Fruit fly (Drosophila melanogaster) whole organism, embryonic: Measurements from ENCODE around the gene Rrp1.

ENCODE experiments used
- ATbp ChIP-seq: fragments of 200-800 bp; sonication (Bioruptor generic); optimal IDR thresholded peaks from 2 replicates; lab custom pipeline; 2017; ENCODE audit warnings: missing biosample characterization, mild to moderate bottlenecking, missing genetic modification characterization, missing genetic modification reagents
- Abd-B ChIP-seq: fragments of 200-800 bp; sonication (Bioruptor generic); optimal IDR thresholded peaks from 2 replicates; lab custom pipeline; 2018; ENCODE audit warnings: missing biosample characterization, mild to moderate bottlenecking, missing genetic modification characterization, moderate library complexity
- CG12104 ChIP-seq: fragments of 200-800 bp; sonication (Bioruptor generic); optimal IDR thresholded peaks from 3 replicates; lab custom pipeline; 2016; ENCODE audit warnings: missing biosample characterization, missing genetic modification characterization
- CG12942 ChIP-seq: fragments of 200-800 bp; sonication (Bioruptor generic); optimal IDR thresholded peaks from 3 replicates; lab custom pipeline; 2016; ENCODE audit warnings: missing biosample characterization, missing genetic modification characterization
- CG14860 ChIP-seq: fragments of 200-800 bp; sonication (Bioruptor generic); IDR thresholded peaks from 3 replicates; pipeline ENCODE4 v1.3.6; 2022; ENCODE audit warnings: missing biosample characterization, missing genetic modification characterization; ENCODE audit not compliant: partially characterized antibody
- CG14965 ChIP-seq: fragments of 200-800 bp; sonication (Bioruptor generic); optimal IDR thresholded peaks from 2 replicates; lab custom pipeline; 2016; ENCODE audit warnings: missing biosample characterization, missing genetic modification characterization, borderline replicate concordance
- CG15514 ChIP-seq: fragments of 200-800 bp; sonication (Bioruptor generic); optimal IDR thresholded peaks from 3 replicates; lab custom pipeline; 2017; ENCODE audit warnings: missing biosample characterization, missing genetic modification characterization, mild to moderate bottlenecking, moderate library complexity, missing genetic modification reagents
- CG15696 ChIP-seq: fragments of 200-800 bp; sonication (Bioruptor generic); optimal IDR thresholded peaks from 2 replicates; lab custom pipeline; 2019; ENCODE audit warnings: missing biosample characterization, mild to moderate bottlenecking, missing genetic modification characterization, moderate library complexity
- CG16813 ChIP-seq: fragments of 200-800 bp; sonication (Bioruptor generic); IDR thresholded peaks from 3 replicates; pipeline ENCODE4 v1.3.6; 2022; ENCODE audit warnings: missing biosample characterization, missing genetic modification characterization; ENCODE audit not compliant: partially characterized antibody
- CG18011 ChIP-seq: fragments of 200-800 bp; sonication (Bioruptor generic); optimal IDR thresholded peaks from 2 replicates; lab custom pipeline; 2017; ENCODE audit warnings: missing biosample characterization, missing genetic modification characterization, mild to moderate bottlenecking, moderate library complexity, missing genotype
- CG18262 ChIP-seq: fragments of 200-800 bp; optimal IDR thresholded peaks from 3 replicates; lab custom pipeline; 2019; ENCODE audit warnings: missing biosample characterization, mild to moderate bottlenecking, missing genetic modification characterization, moderate library complexity
- CG2678 ChIP-seq: fragments of 200-800 bp; sonication (Bioruptor generic); optimal IDR thresholded peaks from 3 replicates; lab custom pipeline; 2019; ENCODE audit warnings: missing biosample characterization, mild to moderate bottlenecking, missing genetic modification characterization, moderate library complexity
- CG30020 ChIP-seq: fragments of 200-800 bp; optimal IDR thresholded peaks from 2 replicates; lab custom pipeline; 2019; ENCODE audit warnings: missing biosample characterization, mild to moderate bottlenecking, missing genetic modification characterization, moderate library complexity
- CG3407 ChIP-seq: fragments of 200-800 bp; sonication (Bioruptor generic); optimal IDR thresholded peaks from 2 replicates; lab custom pipeline; 2018; ENCODE audit warnings: missing biosample characterization, mild to moderate bottlenecking, missing genetic modification characterization
- CG4328 ChIP-seq: fragments of 200-800 bp; sonication (Bioruptor generic); optimal IDR thresholded peaks from 3 replicates; lab custom pipeline; 2017; ENCODE audit warnings: missing biosample characterization, missing genetic modification reagents, missing genetic modification characterization
- CG6175 ChIP-seq: fragments of 200-800 bp; sonication (Bioruptor generic); IDR thresholded peaks from 3 replicates; pipeline ENCODE4 v1.3.6; 2022; ENCODE audit warnings: missing biosample characterization, missing genetic modification characterization
- CG6689 ChIP-seq: fragments of 200-800 bp; sonication (Bioruptor generic); IDR thresholded peaks from 2 replicates; pipeline ENCODE4 v1.3.6; 2022; ENCODE audit warnings: missing biosample characterization, missing genetic modification characterization
- CG7745 ChIP-seq: fragments of 200-800 bp; sonication (Bioruptor generic); optimal IDR thresholded peaks from 2 replicates; lab custom pipeline; 2018; ENCODE audit warnings: missing biosample characterization, mild to moderate bottlenecking, missing genetic modification characterization, moderate library complexity
- Camta ChIP-seq: fragments of 200-800 bp; sonication (Bioruptor generic); optimal IDR thresholded peaks from 2 replicates; lab custom pipeline; 2016; ENCODE audit warnings: missing biosample characterization, missing genetic modification characterization
- Dip3 ChIP-seq: fragments of 200-800 bp; sonication (Bioruptor generic); optimal IDR thresholded peaks from 3 replicates; lab custom pipeline; 2016; ENCODE audit warnings: missing biosample characterization, missing genetic modification characterization
- Dp ChIP-seq: fragments of 200-800 bp; sonication (Bioruptor generic); optimal IDR thresholded peaks from 2 replicates; lab custom pipeline; 2018; ENCODE audit warnings: missing biosample characterization, mild to moderate bottlenecking, missing genetic modification characterization, moderate library complexity
- Eip74EF ChIP-seq, 2 experiments: fragments of 200-800 bp in 1 of 2; fragments of >200 bp in 1 of 2; sonication (Bioruptor generic) in 1 of 2; optimal IDR thresholded peaks; 2 replicates each; lab custom pipeline; 2017 to 2019; ENCODE audit warnings: missing biosample characterization in 2 of 2, missing genetic modification characterization in 2 of 2, mild to moderate bottlenecking in 1 of 2, moderate library complexity in 1 of 2
- Fer2 ChIP-seq: fragments of 200-800 bp; sonication (Bioruptor generic); optimal IDR thresholded peaks from 2 replicates; lab custom pipeline; 2018; ENCODE audit warnings: missing biosample characterization, mild to moderate bottlenecking, missing genetic modification characterization, moderate library complexity
- HLHmδ ChIP-seq: fragments of 200-800 bp; sonication (Bioruptor generic); optimal IDR thresholded peaks from 2 replicates; lab custom pipeline; 2018; ENCODE audit warnings: missing biosample characterization, mild to moderate bottlenecking, missing genetic modification characterization, moderate library complexity
- HmgZ ChIP-seq: fragments of 200-800 bp; sonication (Bioruptor generic); optimal IDR thresholded peaks from 2 replicates; lab custom pipeline; 2018; ENCODE audit warnings: missing biosample characterization, mild to moderate bottlenecking, missing genetic modification characterization
- NC2α ChIP-seq: fragments of 200-800 bp; sonication (Bioruptor generic); optimal IDR thresholded peaks from 2 replicates; lab custom pipeline; 2016; ENCODE audit warnings: missing biosample characterization, missing genetic modification characterization
- Nf-YA ChIP-seq: fragments of 200-800 bp; sonication (Bioruptor generic); IDR thresholded peaks from 2 replicates; pipeline ENCODE4 v1.3.6; 2022; ENCODE audit warnings: missing biosample characterization, missing genetic modification characterization
- NfI ChIP-seq: fragments of 200-800 bp; sonication (Bioruptor generic); optimal IDR thresholded peaks from 3 replicates; lab custom pipeline; 2018; ENCODE audit warnings: missing biosample characterization, mild to moderate bottlenecking, missing genetic modification characterization, moderate library complexity
- Pdp1 ChIP-seq, 2 experiments: fragments of 200-800 bp; sonication (Bioruptor generic); optimal IDR thresholded peaks; 3 replicates each; lab custom pipeline; 2016; ENCODE audit warnings: missing biosample characterization in 2 of 2, missing genetic modification characterization in 2 of 2, mild to moderate bottlenecking in 1 of 2, moderate library complexity in 1 of 2
- Sry-β ChIP-seq: fragments of 200-800 bp; sonication (Bioruptor generic); optimal IDR thresholded peaks from 2 replicates; lab custom pipeline; 2018; ENCODE audit warnings: missing biosample characterization, mild to moderate bottlenecking, missing genetic modification characterization, moderate library complexity
- Tbp ChIP-seq: fragments of >200 bp; optimal IDR thresholded peaks from 2 replicates; lab custom pipeline; 2018; ENCODE audit warnings: missing biosample characterization, missing genetic modification characterization
- ase ChIP-seq: fragments of 200-800 bp; sonication (Bioruptor generic); IDR thresholded peaks from 3 replicates; pipeline ENCODE4 v1.3.6; 2022; ENCODE audit warnings: missing biosample characterization, missing genetic modification characterization
- ash1 ChIP-seq: fragments of 200-800 bp; sonication (Bioruptor generic); optimal IDR thresholded peaks from 2 replicates; lab custom pipeline; 2018; ENCODE audit warnings: missing biosample characterization, mild to moderate bottlenecking, missing genetic modification characterization
- crp ChIP-seq, 2 experiments: fragments of 200-800 bp; sonication (Bioruptor generic); optimal IDR thresholded peaks; 2 replicates in 1 of 2; 3 replicates in 1 of 2; lab custom pipeline; 2017; ENCODE audit warnings: missing biosample characterization in 2 of 2, missing genetic modification characterization in 2 of 2, mild to moderate bottlenecking in 1 of 2, moderate library complexity in 1 of 2
- disco-r ChIP-seq: fragments of 200-800 bp; sonication (Bioruptor generic); optimal IDR thresholded peaks from 2 replicates; lab custom pipeline; 2016; ENCODE audit warnings: missing biosample characterization, missing genetic modification characterization
- dm ChIP-seq: fragments of 200-800 bp; sonication (Bioruptor generic); optimal IDR thresholded peaks from 3 replicates; lab custom pipeline; 2016; ENCODE audit warnings: missing biosample characterization, missing genetic modification characterization
- ewg ChIP-seq: fragments of 200-800 bp; sonication (Bioruptor generic); optimal IDR thresholded peaks from 3 replicates; lab custom pipeline; 2017; ENCODE audit warnings: mild to moderate bottlenecking, missing biosample characterization, missing genetic modification reagents, missing genetic modification characterization
- gce ChIP-seq: fragments of 200-800 bp; sonication (Bioruptor generic); IDR thresholded peaks from 3 replicates; pipeline ENCODE4 v1.3.6; 2022; ENCODE audit warnings: missing biosample characterization, missing genetic modification characterization
- gcm ChIP-seq: fragments of 200-800 bp; sonication (Bioruptor generic); optimal IDR thresholded peaks from 2 replicates; lab custom pipeline; 2019; ENCODE audit warnings: missing biosample characterization, mild to moderate bottlenecking, missing genetic modification characterization, moderate library complexity
- knrl ChIP-seq: fragments of 200-800 bp; sonication (Bioruptor generic); IDR thresholded peaks from 3 replicates; pipeline ENCODE4 v1.3.6; 2022; ENCODE audit warnings: missing biosample characterization, missing genetic modification characterization; ENCODE audit not compliant: partially characterized antibody
- nerfin-1 ChIP-seq: fragments of 200-800 bp; sonication (Bioruptor generic); optimal IDR thresholded peaks from 3 replicates; lab custom pipeline; 2019; ENCODE audit warnings: missing biosample characterization, mild to moderate bottlenecking, missing genetic modification characterization, moderate library complexity
- nmo ChIP-seq: fragments of 200-800 bp; sonication (Bioruptor generic); optimal IDR thresholded peaks from 2 replicates; lab custom pipeline; 2018; ENCODE audit warnings: missing biosample characterization, mild to moderate bottlenecking, missing genetic modification characterization, moderate library complexity
- rib ChIP-seq: fragments of 200-800 bp; sonication (Bioruptor generic); IDR thresholded peaks from 2 replicates; pipeline ENCODE4 v1.3.6; 2022; ENCODE audit warnings: missing biosample characterization, missing genetic modification characterization
- schlank ChIP-seq: fragments of 200-800 bp; sonication (Bioruptor generic); optimal IDR thresholded peaks from 2 replicates; lab custom pipeline; 2018; ENCODE audit warnings: missing biosample characterization, mild to moderate bottlenecking, missing genetic modification characterization
- scrt ChIP-seq: fragments of 200-800 bp; sonication (Bioruptor generic); optimal IDR thresholded peaks from 2 replicates; lab custom pipeline; 2018; ENCODE audit warnings: missing biosample characterization, mild to moderate bottlenecking, missing genetic modification characterization, moderate library complexity
- so ChIP-seq: fragments of 200-800 bp; sonication (Bioruptor generic); IDR thresholded peaks from 3 replicates; pipeline ENCODE4 v1.3.6; 2022; ENCODE audit warnings: missing biosample characterization, missing genetic modification characterization
- vnd ChIP-seq: fragments of 200-800 bp; sonication (Bioruptor generic); IDR thresholded peaks from 3 replicates; pipeline ENCODE4 v1.3.6; 2022; ENCODE audit warnings: missing biosample characterization, missing genetic modification characterization; ENCODE audit not compliant: partially characterized antibody
- wdn ChIP-seq: fragments of 200-800 bp; sonication (Bioruptor generic); IDR thresholded peaks from 2 replicates; pipeline ENCODE4 v1.3.6; 2022; ENCODE audit warnings: missing biosample characterization, missing genetic modification characterization
- zfh1 ChIP-seq: fragments of 200-800 bp; sonication (Bioruptor generic); IDR thresholded peaks from 3 replicates; pipeline ENCODE4 v1.3.6; 2022; ENCODE audit warnings: missing biosample characterization, missing genetic modification characterization

Rrp1 gene

dm6 chr2L:3003399-3003798 is 31.1 kb upstream of the Rrp1 start (continued):
- TF ChIP-seq CG15514 (GFP tag; lab: Kevin White, UChicago) (no peak), Eip74EF (GFP tag; optimal IDR thresholded peaks at IDR 0.05; lab: Kevin White, UChicago) (peak in 1 of 2 experiments; percentile 74), CG14860 (GFP tag; lab: Robert Waterston, UW) (no peak), nerfin-1 (tag; lab: Kevin White, UChicago) (peak; percentile 52), gcm (GFP tag; lab: Kevin White, UChicago) (peak; percentile 50), wdn (no peak), CG15696 (no peak), CG12104 (GFP tag; lab: Kevin White, UChicago) (no peak), Fer2 (tag; lab: Kevin White, UChicago) (no peak), rib (no peak), ewg (GFP tag; lab: Kevin White, UChicago) (peak; percentile 49), CG2678 (tag; lab: Kevin White, UChicago) (peak; percentile 78), HmgZ (tag; lab: Kevin White, UChicago) (no peak), CG14965 (GFP tag; lab: Kevin White, UChicago) (no peak), scrt (no peak), Sry-β (GFP tag; lab: Kevin White, UChicago) (no peak), vnd (no peak), CG16813 (no peak), Nf-YA (GFP tag; lab: Robert Waterston, UW) (peak; percentile 50; the same call in 1 of the 2 replicates), disco-r (GFP tag; lab: Kevin White, UChicago) (no peak), knrl (GFP tag; lab: Robert Waterston, UW) (no peak), CG18011 (no peak), CG7745 (tag; lab: Kevin White, UChicago) (no peak), NC2α (GFP tag; lab: Kevin White, UChicago) (no peak), so (no peak), CG18262 (tag; lab: Kevin White, UChicago) (peak; percentile 63), Dip3 (no peak), NfI (GFP tag; lab: Kevin White, UChicago) (peak; percentile 26), ash1 (no peak), ase (GFP tag; lab: Robert Waterston, UW) (no peak), zfh1 (GFP tag; lab: Robert Waterston, UW) (0 out of 3 replicates have a peak, but pooled peaks have one; percentile 32), Dp (GFP tag; lab: Kevin White, UChicago) (no peak), CG4328 (GFP tag; lab: Kevin White, UChicago) (no peak), Abd-B (peak; percentile 48), CG12942 (GFP tag; lab: Kevin White, UChicago) (peak; percentile 25), CG30020 (tag; lab: Kevin White, UChicago) (no peak), HLHmδ (GFP tag; lab: Kevin White, UChicago) (no peak), CG3407 (GFP tag; lab: Kevin White, UChicago) (peak; percentile 52), CG6175 (GFP tag; lab: Robert Waterston, UW) (no peak), Camta (GFP tag; lab: Kevin White, UChicago) (peak; percentile 19), CG6689 (GFP tag; lab: Robert Waterston, UW) (peak; percentile 38; the same call in 1 of the 2 replicates), nmo (GFP tag; lab: Kevin White, UChicago) (peak; percentile 63), gce (GFP tag; lab: Robert Waterston, UW) (0 out of 3 replicates have a peak, but pooled peaks have one; percentile 37), crp (GFP tag; optimal IDR thresholded peaks at IDR 0.05; lab: Kevin White, UChicago) (no peak), schlank (no peak), dm (GFP tag; lab: Kevin White, UChicago) (no peak), ATbp (GFP tag; lab: Kevin White, UChicago) (peak; percentile 85), Pdp1 (GFP tag; optimal IDR thresholded peaks at IDR 0.05; lab: Kevin White, UChicago) (peak in 1 of 2 experiments; percentile 19), Tbp (GFP tag; lab: Kevin White, UChicago) (no peak)
